Worm (Caenorhabditis elegans): Measurements from ENCODE around the gene srx-128.

Gene srx-128

DNA sequence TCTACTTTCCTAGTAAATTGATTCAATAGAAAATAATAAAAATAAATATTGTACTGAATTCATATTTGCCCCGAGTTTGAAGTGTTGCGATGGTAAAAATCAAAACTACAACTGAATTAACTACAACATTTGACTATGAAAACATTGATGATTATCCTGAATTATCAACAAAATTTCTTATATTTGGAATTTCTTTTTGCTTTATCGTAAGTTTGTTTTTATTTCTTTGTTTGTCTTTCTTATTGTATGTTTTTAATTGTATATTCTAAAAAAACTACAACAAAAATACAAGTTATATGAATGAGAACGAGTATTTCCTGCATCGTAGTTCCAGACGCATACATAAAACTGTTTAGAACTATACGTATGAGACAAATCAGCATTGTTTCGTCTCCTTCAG lies at the start of gene srx-128:
Gene srx-128 (plus strand): TSS at position 301 of the 400 bp plus-strand sequence.
- TF ChIP-seq unc-62 (GFP tag; optimal IDR thresholded peaks at IDR 0.05), result no peak

- TF ChIP-seq unc-62 (GFP tag; optimal IDR thresholded peaks at IDR 0.05), result no peak
Measured at ce11 chrV:13787948-13788681, 49.2 kb upstream of the srx-128 start.

DNA sequence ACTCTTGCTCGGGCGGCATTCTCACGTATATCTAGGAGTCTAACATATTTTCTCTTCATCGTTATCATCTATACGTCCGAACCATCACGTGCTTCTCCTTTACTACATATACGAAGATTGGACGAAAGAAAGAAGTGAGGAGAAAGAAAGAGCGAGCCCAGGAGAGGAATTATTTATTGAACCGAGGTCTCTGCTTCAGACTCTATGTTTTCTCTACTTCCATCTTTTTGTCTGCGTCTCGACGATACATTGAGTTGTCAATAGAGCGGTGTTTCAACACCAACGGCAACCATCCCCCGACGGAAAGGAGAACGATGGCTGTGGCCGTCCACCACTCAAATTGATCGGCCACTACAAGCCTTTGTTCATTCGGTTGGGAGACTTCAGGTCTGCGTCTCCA lies 47.9 kb upstream of the srx-128 start:
- no peak for TF ChIP-seq unc-62 (GFP tag; optimal IDR thresholded peaks at IDR 0.05)

- TF ChIP-seq unc-62 (GFP tag; optimal IDR thresholded peaks at IDR 0.05), result no peak
Measured at ce11 chrV:13790117-13790516, 47.2 kb upstream of the srx-128 start.

ce11 chrV:13790557-13790956 lies 46.7 kb upstream of the srx-128 start:
- no peak for TF ChIP-seq unc-62 (GFP tag; optimal IDR thresholded peaks at IDR 0.05)

ce11 chrV:13794046-13794445 lies 43.2 kb upstream of the srx-128 start:
- TF ChIP-seq unc-62 (GFP tag; optimal IDR thresholded peaks at IDR 0.05), result no peak

DNA sequence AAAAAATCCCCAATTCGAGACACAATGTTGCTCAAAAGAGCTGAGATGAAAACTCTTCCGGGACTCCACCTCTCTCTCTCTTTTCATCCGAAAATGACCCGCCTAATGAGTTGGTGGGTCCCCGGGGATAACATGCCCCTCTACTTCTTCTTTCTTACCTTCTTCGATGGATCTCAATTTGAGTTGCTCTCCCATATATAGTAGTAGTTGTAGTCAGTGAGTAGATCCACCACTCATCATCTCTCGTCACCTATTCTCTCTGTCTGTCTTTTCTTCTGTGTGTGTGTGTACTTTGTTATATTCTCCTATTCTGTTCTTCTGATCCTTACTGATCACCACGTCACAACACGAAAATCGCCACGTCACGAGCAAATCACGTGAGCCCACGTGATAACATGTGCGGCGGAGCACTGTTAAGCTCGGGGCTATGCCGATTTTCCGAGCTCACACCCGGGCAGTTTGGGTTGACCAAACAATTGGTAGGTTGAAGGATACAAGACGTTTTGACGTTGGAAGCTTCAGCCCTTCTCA lies 41.0 kb upstream of the srx-128 start, which contains the start of gene twk-32:
Gene twk-32 (plus strand): TSS at position 396 of the 531 bp plus-strand sequence.
- TF ChIP-seq unc-62 (GFP tag; optimal IDR thresholded peaks at IDR 0.05), result no peak

DNA sequence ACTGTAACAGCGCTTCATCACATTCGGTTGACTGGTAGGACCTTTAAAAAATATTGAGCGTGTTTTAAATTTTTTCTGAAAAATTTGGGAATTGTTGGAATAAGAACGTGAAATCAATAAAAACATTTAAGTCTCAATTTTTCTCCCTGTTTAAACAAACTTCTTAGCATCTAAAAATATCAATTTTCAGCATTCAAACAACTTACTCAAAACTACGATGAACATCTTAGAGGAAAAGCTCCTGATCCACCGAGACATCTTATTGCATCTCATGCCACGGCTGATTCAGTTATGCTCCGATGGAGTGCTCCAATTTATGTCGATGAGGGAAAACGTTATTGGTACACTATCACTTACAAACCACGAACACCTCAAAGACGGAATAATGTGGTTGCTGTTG lies 38.1 kb upstream of the srx-128 start:
- no peak for TF ChIP-seq unc-62 (GFP tag; optimal IDR thresholded peaks at IDR 0.05)

DNA sequence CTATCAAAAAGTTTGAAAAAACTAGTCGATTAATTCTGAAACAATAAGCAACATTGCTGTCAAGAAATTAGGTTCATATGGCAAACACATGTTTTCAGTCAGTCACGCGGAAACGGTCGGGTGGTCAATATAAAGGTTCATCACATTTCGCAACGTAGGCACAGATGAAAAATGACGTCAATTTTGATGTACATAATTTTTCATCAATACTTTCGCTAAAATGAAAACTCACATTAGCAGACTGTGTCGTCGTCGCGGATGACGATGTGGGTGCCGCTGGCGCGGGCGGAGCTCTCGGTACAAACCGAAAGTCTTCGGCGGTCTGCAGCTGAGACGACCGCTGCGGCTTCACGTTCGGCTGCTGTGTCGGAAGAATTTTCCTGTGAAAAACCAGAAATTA lies 33.4 kb upstream of the srx-128 start, which contains the start of gene swan-2:
Gene swan-2 (minus strand): TSS at position 380 of the 400 bp plus-strand sequence.
- no peak for TF ChIP-seq unc-62 (GFP tag; optimal IDR thresholded peaks at IDR 0.05)

DNA sequence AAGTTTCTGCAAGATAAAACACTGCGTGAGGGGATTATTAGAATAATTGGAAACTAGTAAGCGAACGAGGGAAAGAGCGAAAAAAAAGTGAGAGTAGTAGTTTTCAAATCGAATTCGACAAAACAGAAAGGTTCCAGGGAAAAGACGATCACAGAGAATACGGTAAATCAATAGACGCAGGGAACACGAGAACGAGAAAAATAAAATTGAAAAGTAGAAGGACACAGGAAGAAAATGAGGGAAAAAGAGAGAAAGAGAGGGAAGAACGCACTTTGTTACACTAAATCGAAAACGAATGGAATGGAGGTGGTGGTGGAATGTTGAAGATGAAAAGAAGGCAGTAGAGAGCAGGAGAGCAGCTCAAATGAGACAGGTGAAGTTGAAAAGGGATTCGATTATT lies 30.0 kb upstream of the srx-128 start, which contains the start of gene swan-1:
Gene swan-1 (minus strand): TSS at position 6 of the 400 bp plus-strand sequence.
- TF ChIP-seq unc-62 (GFP tag; optimal IDR thresholded peaks at IDR 0.05), result no peak

- no peak for TF ChIP-seq unc-62 (GFP tag; optimal IDR thresholded peaks at IDR 0.05)
Measured at ce11 chrV:13808462-13808867, 28.8 kb upstream of the srx-128 start.

DNA sequence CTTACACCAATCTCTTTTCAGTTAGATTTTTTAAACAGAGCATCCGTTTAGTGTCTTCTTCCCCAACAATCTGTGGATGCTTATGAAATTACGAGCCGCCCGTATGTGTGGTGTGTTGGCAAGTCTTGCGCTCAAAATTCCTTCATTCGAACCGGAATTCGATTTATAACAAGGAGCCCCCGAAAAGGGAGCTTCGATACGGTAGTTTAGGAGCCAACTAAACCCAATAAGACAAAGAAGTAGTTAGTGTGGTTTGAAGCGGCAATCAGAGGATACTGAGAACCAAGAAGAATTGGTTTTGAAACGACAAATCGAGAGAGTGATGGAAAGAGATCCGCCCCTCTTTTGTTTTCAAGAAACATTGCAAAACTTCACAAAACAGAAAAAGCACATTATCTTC lies 24.9 kb upstream of the srx-128 start:
- TF ChIP-seq unc-62 (GFP tag; optimal IDR thresholded peaks at IDR 0.05), result no peak

- TF ChIP-seq unc-62 (GFP tag; optimal IDR thresholded peaks at IDR 0.05), result no peak
Measured at ce11 chrV:13812931-13813330, 24.3 kb upstream of the srx-128 start, which contains the start of gene ceh-24. Gene ceh-24, plus strand, starts transcription at chrV:13813231.

DNA sequence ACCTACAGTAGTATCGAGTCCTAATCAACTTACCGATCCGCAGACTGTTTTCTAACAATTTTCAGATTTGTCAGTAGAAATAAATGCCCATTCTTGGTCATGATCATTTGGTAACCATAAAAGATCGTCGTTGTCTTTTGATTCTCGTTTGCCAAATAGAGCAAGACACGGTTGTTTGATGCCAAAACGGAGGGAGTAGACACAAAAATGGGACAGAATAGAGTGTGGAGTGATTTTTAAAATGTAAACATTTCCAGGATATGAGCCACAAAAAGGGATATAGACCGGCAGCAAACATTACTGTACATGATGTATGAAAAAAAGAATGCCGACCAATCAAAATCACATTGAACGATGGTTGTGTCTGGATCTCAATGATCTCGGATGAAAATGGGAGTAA lies 20.4 kb upstream of the srx-128 start, which contains the start of gene F55B12.2:
Gene F55B12.2 (minus strand): TSS at position 101 of the 400 bp plus-strand sequence.
- no peak for TF ChIP-seq unc-62 (GFP tag; optimal IDR thresholded peaks at IDR 0.05)

ce11 chrV:13818824-13819408 lies 18.4 kb upstream of the srx-128 start, which contains the start of gene sel-10:
Gene sel-10, plus strand, starts transcription at chrV:13819361.
- TF ChIP-seq unc-62 (GFP tag; optimal IDR thresholded peaks at IDR 0.05), result no peak

- no peak for TF ChIP-seq unc-62 (GFP tag; optimal IDR thresholded peaks at IDR 0.05)
Measured at ce11 chrV:13822752-13823151, 14.5 kb upstream of the srx-128 start, which contains the start of gene hpo-31. Gene hpo-31, plus strand, starts transcription at chrV:13823052.

ce11 chrV:13827920-13828319 lies 9.4 kb upstream of the srx-128 start, which contains the start of gene nrf-5:
Gene nrf-5, plus strand, starts transcription at chrV:13828267.
- no peak for TF ChIP-seq unc-62 (GFP tag; optimal IDR thresholded peaks at IDR 0.05)

Data from whole organism, dauer.